Worm (Caenorhabditis elegans) whole organism, mixed stage, embryonic: Measurements from ENCODE around the gene F08D12.3.

ENCODE experiments used
- bed-3 ChIP-seq: fragments of 200-800 bp; sonication (Bioruptor generic); optimal IDR thresholded peaks from 3 replicates; lab custom pipeline; 2018; ENCODE audit warnings: mild to moderate bottlenecking, missing genetic modification characterization, moderate library complexity, missing compliant biosample characterization
- blmp-1 ChIP-seq: fragments of 150-350 bp; optimal IDR thresholded peaks from 2 replicates; lab custom pipeline; 2014; ENCODE audit warnings: missing biosample characterization, missing genetic modification characterization
- ceh-39 ChIP-seq: fragments of 150-350 bp; optimal IDR thresholded peaks from 2 replicates; lab custom pipeline; 2014; ENCODE audit warnings: missing biosample characterization, missing genetic modification characterization
- ceh-43 ChIP-seq: fragments of 200-800 bp; sonication (Bioruptor generic); optimal IDR thresholded peaks from 2 replicates; lab custom pipeline; 2018; ENCODE audit warnings: mild to moderate bottlenecking, missing genetic modification characterization, moderate library complexity, missing compliant biosample characterization
- ceh-83 ChIP-seq: fragments of 200-800 bp; sonication (Bioruptor generic); optimal IDR thresholded peaks from 2 replicates; lab custom pipeline; 2018; ENCODE audit warnings: mild to moderate bottlenecking, missing genetic modification characterization, missing compliant biosample characterization
- ces-1 ChIP-seq: fragments of 150-350 bp; optimal IDR thresholded peaks from 2 replicates; lab custom pipeline; 2014; ENCODE audit warnings: missing biosample characterization, missing genetic modification reagents, missing genetic modification characterization
- cnd-1 ChIP-seq: fragments of 200-800 bp; sonication (Bioruptor generic); optimal IDR thresholded peaks from 2 replicates; lab custom pipeline; 2018; ENCODE audit warnings: mild to moderate bottlenecking, missing genetic modification characterization, missing compliant biosample characterization
- drap-1 ChIP-seq: fragments of 200-800 bp; sonication (Bioruptor generic); optimal IDR thresholded peaks from 3 replicates; lab custom pipeline; 2018; ENCODE audit warnings: mild to moderate bottlenecking, missing genetic modification characterization, missing compliant biosample characterization
- elt-1 ChIP-seq: sonication (generic microtip); optimal IDR thresholded peaks from 2 replicates; lab custom pipeline; 2017; ENCODE audit warnings: missing genetic modification characterization, mild to moderate bottlenecking, missing compliant biosample characterization, antibody characterized with exemption, moderate library complexity, borderline replicate concordance; ENCODE audit not compliant: insufficient read depth
- elt-3 ChIP-seq: fragments of 150-350 bp; optimal IDR thresholded peaks from 2 replicates; lab custom pipeline; 2014; ENCODE audit warnings: missing biosample characterization, missing genetic modification characterization
- flh-1 ChIP-seq: fragments of 200-800 bp; sonication (Bioruptor generic); optimal IDR thresholded peaks from 2 replicates; lab custom pipeline; 2018; ENCODE audit warnings: mild to moderate bottlenecking, missing genetic modification characterization, moderate library complexity, missing compliant biosample characterization
- ham-2 ChIP-seq: fragments of 200-800 bp; sonication (Bioruptor generic); optimal IDR thresholded peaks from 2 replicates; lab custom pipeline; 2018; ENCODE audit warnings: mild to moderate bottlenecking, missing genetic modification characterization, missing compliant biosample characterization
- hlh-1 ChIP-seq: fragments of 150-350 bp; optimal IDR thresholded peaks from 2 replicates; lab custom pipeline; 2014; ENCODE audit warnings: missing biosample characterization, missing genetic modification reagents, missing genetic modification characterization
- lin-13 ChIP-seq: fragments of 150-350 bp; optimal IDR thresholded peaks from 2 replicates; lab custom pipeline; 2014; ENCODE audit warnings: missing biosample characterization, missing genetic modification characterization
- lin-32 ChIP-seq: fragments of 200-800 bp; sonication (Bioruptor generic); optimal IDR thresholded peaks from 2 replicates; lab custom pipeline; 2018; ENCODE audit warnings: mild to moderate bottlenecking, missing genetic modification characterization, missing compliant biosample characterization
- mab-5 ChIP-seq: fragments of 150-350 bp; optimal IDR thresholded peaks from 2 replicates; lab custom pipeline; 2014; ENCODE audit warnings: missing biosample characterization, missing genetic modification characterization
- mep-1 ChIP-seq: fragments of 150-350 bp; optimal IDR thresholded peaks from 2 replicates; lab custom pipeline; 2017; ENCODE audit warnings: missing biosample characterization, missing genetic modification reagents, missing genetic modification characterization, inconsistent platforms
- mls-2 ChIP-seq: sonication (generic microtip); optimal IDR thresholded peaks from 2 replicates; lab custom pipeline; 2016; ENCODE audit warnings: mild to moderate bottlenecking, missing genetic modification characterization, moderate library complexity, missing compliant biosample characterization
- nhr-12 ChIP-seq: fragments of 150-350 bp; optimal IDR thresholded peaks from 2 replicates; lab custom pipeline; 2014; ENCODE audit warnings: missing biosample characterization, missing genetic modification characterization
- nhr-2 ChIP-seq: fragments of 150-350 bp; optimal IDR thresholded peaks from 2 replicates; lab custom pipeline; 2014; ENCODE audit warnings: missing biosample characterization, missing genetic modification characterization
- nhr-237 ChIP-seq: fragments of 150-350 bp; optimal IDR thresholded peaks from 2 replicates; lab custom pipeline; 2014; ENCODE audit warnings: missing biosample characterization, missing genetic modification characterization
- nhr-28 ChIP-seq: fragments of 150-350 bp; optimal IDR thresholded peaks from 2 replicates; lab custom pipeline; 2014; ENCODE audit warnings: missing biosample characterization, missing genetic modification characterization
- nhr-76 ChIP-seq: sonication (generic microtip); optimal IDR thresholded peaks from 2 replicates; lab custom pipeline; 2017; ENCODE audit warnings: missing biosample characterization, missing genetic modification characterization
- pha-4 ChIP-seq: fragments of 150-350 bp; optimal IDR thresholded peaks from 2 replicates; lab custom pipeline; 2018; ENCODE audit warnings: missing biosample characterization, missing genetic modification reagents, missing genetic modification characterization
- sem-2 ChIP-seq: fragments of 200-800 bp; sonication (Bioruptor generic); optimal IDR thresholded peaks from 2 replicates; lab custom pipeline; 2018; ENCODE audit warnings: mild to moderate bottlenecking, missing genetic modification characterization, missing compliant biosample characterization
- snpc-4 ChIP-seq: fragments of 150-350 bp; optimal IDR thresholded peaks from 2 replicates; lab custom pipeline; 2014; ENCODE audit warnings: missing biosample characterization, missing genetic modification characterization
- sptf-1 ChIP-seq: sonication (generic microtip); optimal IDR thresholded peaks from 2 replicates; lab custom pipeline; 2017; ENCODE audit warnings: mild to moderate bottlenecking, missing genetic modification characterization, moderate library complexity, missing compliant biosample characterization
- tbx-8 ChIP-seq: fragments of 200-800 bp; sonication (Bioruptor generic); optimal IDR thresholded peaks from 2 replicates; lab custom pipeline; 2018; ENCODE audit warnings: mild to moderate bottlenecking, missing genetic modification characterization, moderate library complexity, missing compliant biosample characterization
- unc-120 ChIP-seq: sonication (generic microtip); optimal IDR thresholded peaks from 2 replicates; lab custom pipeline; 2017; ENCODE audit warnings: missing genetic modification characterization, missing compliant biosample characterization; ENCODE audit not compliant: poor library complexity, severe bottlenecking
- unc-39 ChIP-seq: fragments of 150-350 bp; optimal IDR thresholded peaks from 2 replicates; lab custom pipeline; 2014; ENCODE audit warnings: missing biosample characterization, missing genetic modification characterization
- unc-62 ChIP-seq: fragments of 150-350 bp; optimal IDR thresholded peaks from 2 replicates; lab custom pipeline; 2014; ENCODE audit warnings: missing biosample characterization, missing genetic modification reagents, missing genetic modification characterization
- zip-8 ChIP-seq: fragments of 150-350 bp; optimal IDR thresholded peaks from 2 replicates; lab custom pipeline; 2014; ENCODE audit warnings: missing biosample characterization, missing genetic modification characterization
- ztf-11 ChIP-seq: fragments of 150-350 bp; optimal IDR thresholded peaks from 2 replicates; lab custom pipeline; 2014; ENCODE audit warnings: missing biosample characterization, missing genetic modification characterization

F08D12.3 gene

DNA sequence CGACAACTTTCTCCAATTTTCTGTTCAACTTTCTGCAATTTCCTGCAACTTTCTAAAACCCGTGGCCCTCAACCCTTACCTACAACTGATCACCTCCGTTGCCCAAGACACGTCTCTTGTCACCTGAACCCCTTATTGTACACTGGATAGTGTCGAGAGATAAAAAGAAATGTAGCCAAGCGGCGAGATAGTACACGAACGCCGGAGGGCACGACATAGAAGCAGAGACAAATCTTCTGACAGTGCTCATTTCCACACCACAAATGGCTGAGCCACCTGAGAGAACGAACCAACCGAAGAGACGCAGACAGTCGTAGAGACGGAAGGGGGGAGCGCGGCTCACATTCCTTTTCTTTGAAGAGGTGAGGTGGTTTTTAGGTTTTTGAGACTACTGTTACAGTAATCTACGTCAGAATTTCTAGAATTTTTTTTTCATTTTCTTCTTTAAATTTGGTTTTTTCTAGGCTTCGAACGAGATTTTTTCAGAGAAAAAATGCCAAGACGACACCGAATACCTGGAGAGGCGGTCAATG, 28.4 kb downstream of the F08D12.3 start, which contains the start of gene K12H6.12:
Gene K12H6.12, plus strand, starts transcription at position 483 of the 533 bp plus-strand sequence.
- TF ChIP-seq mab-5 (tag; lab: Kevin White, UChicago) = no peak
- no peak for TF ChIP-seq tbx-8
- TF ChIP-seq blmp-1 = no peak
- no peak for TF ChIP-seq unc-39 (tag; lab: Kevin White, UChicago)
- no peak for TF ChIP-seq nhr-12 (tag; lab: Kevin White, UChicago)
- TF ChIP-seq hlh-1 = no peak
- TF ChIP-seq ham-2 = no peak
- TF ChIP-seq unc-120 (tag; lab: Kevin White, UChicago) = no peak
- TF ChIP-seq lin-13 (tag; lab: Kevin White, UChicago) = no peak
- no peak for TF ChIP-seq nhr-237
- TF ChIP-seq mls-2 = no peak
- TF ChIP-seq pha-4 (tag; lab: Kevin White, UChicago) = no peak
- no peak for TF ChIP-seq ztf-11
- no peak for TF ChIP-seq ceh-39 (tag; lab: Kevin White, UChicago)
- no peak for TF ChIP-seq cnd-1 (tag; lab: Kevin White, UChicago)
- TF ChIP-seq nhr-76 (tag; lab: Kevin White, UChicago) = no peak
- TF ChIP-seq, all 35 proteins: peak for 0

DNA sequence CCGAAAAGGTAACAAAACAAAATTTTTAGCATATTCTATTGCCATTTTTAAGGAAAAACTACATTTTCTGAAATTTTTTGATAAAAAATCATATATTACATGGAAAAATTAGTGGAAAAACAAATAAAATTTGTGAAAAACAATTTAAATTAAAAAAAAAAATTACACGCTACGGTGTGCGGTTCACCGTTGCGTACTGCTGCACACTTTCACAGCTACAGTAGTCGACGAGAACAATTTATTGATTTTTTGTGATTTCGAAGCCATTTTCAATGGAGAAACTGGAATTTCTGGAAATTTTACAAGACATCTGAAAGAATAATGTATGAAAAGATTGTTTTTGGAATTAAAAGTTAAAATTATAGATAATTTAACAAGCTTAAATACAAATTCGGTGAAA, 35.7 kb downstream of the F08D12.3 start:
- TF ChIP-seq nhr-2 (tag; lab: Kevin White, UChicago) = no peak
- no peak for TF ChIP-seq sem-2 (GFP tag; lab: Kevin White, UChicago)
- TF ChIP-seq ces-1 (GFP tag; lab: Kevin White, UChicago) = no peak
- TF ChIP-seq cnd-1 (tag; lab: Kevin White, UChicago) = no peak
- no peak for TF ChIP-seq blmp-1
- no peak for TF ChIP-seq elt-1 (tag; lab: Kevin White, UChicago)
- no peak for TF ChIP-seq elt-3 (tag; lab: Kevin White, UChicago)
- TF ChIP-seq sptf-1 (tag; lab: Kevin White, UChicago) = no peak
- TF ChIP-seq bed-3 = no peak
- no peak for TF ChIP-seq nhr-237
- TF ChIP-seq pha-4 (tag; lab: Kevin White, UChicago) = no peak
- TF ChIP-seq lin-13 (tag; lab: Kevin White, UChicago) = no peak
- TF ChIP-seq unc-120 (tag; lab: Kevin White, UChicago) = no peak
- no peak for TF ChIP-seq ztf-11
- TF ChIP-seq unc-39 (tag; lab: Kevin White, UChicago) = no peak
- no peak for TF ChIP-seq mab-5 (tag; lab: Kevin White, UChicago)
- no peak for TF ChIP-seq ceh-39 (tag; lab: Kevin White, UChicago)
- no peak for TF ChIP-seq mep-1 (tag; lab: Kevin White, UChicago)
- no peak for TF ChIP-seq ceh-83 (GFP tag; lab: Kevin White, UChicago)
- TF ChIP-seq ham-2 = no peak

DNA sequence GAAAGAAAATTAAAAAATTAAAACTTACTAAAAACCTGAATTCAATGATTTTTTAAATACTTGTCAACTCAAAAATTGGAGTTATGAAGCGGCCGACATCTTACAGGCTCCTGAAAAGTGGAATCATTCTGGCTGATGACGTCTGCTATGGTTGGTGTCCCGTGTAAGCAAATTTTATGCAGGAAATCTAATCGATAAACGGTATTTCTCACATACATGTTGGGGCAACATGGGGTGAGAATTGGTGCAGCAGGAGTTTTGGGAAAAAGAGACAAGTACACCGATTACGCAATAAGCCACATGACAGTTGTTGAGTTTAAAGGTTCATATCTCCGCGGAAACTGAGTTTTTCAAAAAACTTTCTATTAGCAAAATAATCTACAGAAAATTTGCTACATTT, 36.1 kb downstream of the F08D12.3 start, which contains the start of gene K12H6.2:
Gene K12H6.2, minus strand, starts transcription at position 101 of the 400 bp plus-strand sequence.
- no peak for TF ChIP-seq mep-1 (tag; lab: Kevin White, UChicago)
- TF ChIP-seq elt-1 (tag; lab: Kevin White, UChicago) = no peak
- no peak for TF ChIP-seq nhr-28
- TF ChIP-seq mls-2 = no peak
- TF ChIP-seq zip-8 (tag; lab: Kevin White, UChicago) = peak; percentile 46

DNA sequence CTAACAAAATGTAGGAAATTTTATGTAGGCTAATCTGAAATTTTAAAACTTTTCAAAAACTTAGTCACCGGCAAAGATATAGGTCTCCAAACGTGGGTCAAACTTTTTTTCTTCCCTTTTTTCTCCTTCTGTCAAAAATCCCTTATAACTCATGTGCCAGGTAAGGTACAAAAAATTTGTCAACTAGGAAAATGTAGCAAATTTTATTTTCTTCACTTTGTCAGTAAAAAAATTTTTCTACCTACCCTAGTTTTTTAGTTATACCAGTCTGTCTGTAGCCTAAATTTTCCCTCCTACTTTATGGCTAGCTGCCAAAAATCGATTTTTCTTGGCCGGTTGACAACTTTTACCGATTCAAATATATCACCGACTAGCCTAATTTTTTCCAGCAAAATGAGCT, 37.3 kb downstream of the F08D12.3 start, which contains the start of gene set-13:
Gene set-13, plus strand, starts transcription at position 301 of the 400 bp plus-strand sequence.
- TF ChIP-seq hlh-1 = no peak
- no peak for TF ChIP-seq tbx-8
- no peak for TF ChIP-seq bed-3
- TF ChIP-seq nhr-76 (tag; lab: Kevin White, UChicago) = no peak
- no peak for TF ChIP-seq sptf-1 (tag; lab: Kevin White, UChicago)
- no peak for TF ChIP-seq ceh-43
- no peak for TF ChIP-seq unc-120 (tag; lab: Kevin White, UChicago)
- no peak for TF ChIP-seq nhr-2 (tag; lab: Kevin White, UChicago)
- no peak for TF ChIP-seq elt-3 (tag; lab: Kevin White, UChicago)
- TF ChIP-seq flh-1 (GFP tag; lab: Kevin White, UChicago) = no peak
- no peak for TF ChIP-seq mls-2
- TF ChIP-seq lin-13 (tag; lab: Kevin White, UChicago) = no peak
- TF ChIP-seq lin-32 (GFP tag; lab: Kevin White, UChicago) = no peak

DNA sequence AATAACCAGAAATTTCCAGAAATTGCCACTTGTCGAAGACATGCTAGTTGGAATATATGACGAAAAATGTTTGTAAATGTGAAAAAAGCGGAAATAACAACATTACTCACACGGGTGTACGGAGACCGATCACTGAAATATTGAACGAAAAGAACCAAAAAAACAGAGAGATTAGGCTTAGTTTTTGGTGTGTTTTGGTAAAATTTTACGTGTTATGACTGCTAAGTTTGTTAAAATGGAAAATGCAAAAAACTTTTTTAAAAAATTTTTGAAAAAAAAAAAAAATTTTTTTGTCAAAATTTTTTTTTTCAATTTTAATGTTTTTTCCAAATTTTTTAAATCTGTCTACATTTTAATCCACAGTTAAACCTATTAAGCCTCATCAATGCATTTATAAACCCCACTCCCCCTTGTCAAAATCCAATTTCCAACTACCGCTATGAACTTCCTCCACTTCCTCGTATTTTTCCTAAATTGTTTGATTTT, 43.1 kb downstream of the F08D12.3 start, which contains the start of the genes fut-4 and K12H6.10:
Gene fut-4, minus strand, starts transcription at position 101 of the 486 bp plus-strand sequence.
Gene K12H6.10, plus strand, starts transcription at position 436 of the 486 bp plus-strand sequence.
- TF ChIP-seq ceh-83 (GFP tag; lab: Kevin White, UChicago) = no peak
- TF ChIP-seq ztf-11 = no peak
- no peak for TF ChIP-seq hlh-1
- TF ChIP-seq ham-2 = no peak
- TF ChIP-seq zip-8 (tag; lab: Kevin White, UChicago) = no peak
- TF ChIP-seq snpc-4 (tag; lab: Kevin White, UChicago) = no peak
- TF ChIP-seq unc-62 (GFP tag; lab: Kevin White, UChicago) = no peak
- no peak for TF ChIP-seq drap-1 (GFP tag; lab: Kevin White, UChicago)
- no peak for TF ChIP-seq sptf-1 (tag; lab: Kevin White, UChicago)
- TF ChIP-seq ceh-43 = no peak
- TF ChIP-seq elt-3 (tag; lab: Kevin White, UChicago) = no peak
- no peak for TF ChIP-seq blmp-1
- TF ChIP-seq mab-5 (tag; lab: Kevin White, UChicago) = no peak
- no peak for TF ChIP-seq mls-2
